Worm (Caenorhabditis elegans) whole organism, young adult: Measurements from ENCODE around the gene K08D12.4.

Experiments
- B0035.1 ChIP-seq: sonication (generic microtip); optimal IDR thresholded peaks from 2 replicates; lab custom pipeline; 2016; ENCODE audit warnings: missing genetic modification characterization, mild to moderate bottlenecking, missing compliant biosample characterization, missing genotype, missing genetic modification reagents
- F22D6.2 ChIP-seq: sonication (generic microtip); optimal IDR thresholded peaks from 2 replicates; lab custom pipeline; 2016; ENCODE audit warnings: mild to moderate bottlenecking, missing genetic modification characterization, missing compliant biosample characterization
- F23B12.7 ChIP-seq: sonication (generic microtip); optimal IDR thresholded peaks from 2 replicates; lab custom pipeline; 2017; ENCODE audit warnings: missing genetic modification characterization, mild to moderate bottlenecking, missing compliant biosample characterization, antibody characterized with exemption, moderate library complexity; ENCODE audit not compliant: insufficient read depth
- F37B4.10 ChIP-seq: fragments of 200-800 bp; sonication (Bioruptor generic); IDR thresholded peaks from 2 replicates; pipeline ENCODE4 v1.3.6; 2022; ENCODE audit warnings: missing genetic modification characterization, missing compliant biosample characterization
- F39B2.1 ChIP-seq: fragments of 200-800 bp; sonication (Bioruptor generic); IDR thresholded peaks from 2 replicates; pipeline ENCODE4 v1.3.6; 2022; ENCODE audit warnings: missing genetic modification reagents, missing genetic modification characterization, missing compliant biosample characterization
- K11D2.4 ChIP-seq: fragments of 200-800 bp; sonication (Bioruptor generic); IDR thresholded peaks from 2 replicates; pipeline ENCODE4 v1.3.6; 2022; ENCODE audit warnings: missing genetic modification reagents, missing genetic modification characterization, missing compliant biosample characterization
- T07F8.4 ChIP-seq: sonication (generic microtip); optimal IDR thresholded peaks from 2 replicates; lab custom pipeline; 2016; ENCODE audit warnings: mild to moderate bottlenecking, missing genetic modification characterization, moderate library complexity, missing compliant biosample characterization
- Y53G8AR.9 ChIP-seq: fragments of 200-800 bp; sonication (Bioruptor generic); conservative IDR thresholded peaks from 2 replicates; pipeline ENCODE4 v1.3.6; 2022; ENCODE audit warnings: missing genetic modification reagents, missing genetic modification characterization, missing compliant biosample characterization
- aptf-2 ChIP-seq: fragments of 200-800 bp; sonication (Bioruptor generic); conservative IDR thresholded peaks from 2 replicates; pipeline ENCODE4 v1.3.6; 2022; ENCODE audit warnings: missing genetic modification reagents, missing genetic modification characterization, missing compliant biosample characterization
- bed-1 ChIP-seq: fragments of 200-800 bp; sonication (Bioruptor generic); IDR thresholded peaks from 2 replicates; pipeline ENCODE4 v1.3.6; 2022; ENCODE audit warnings: missing genetic modification reagents, missing genetic modification characterization, missing compliant biosample characterization
- ccch-3 ChIP-seq: fragments of 200-800 bp; sonication (Bioruptor generic); optimal IDR thresholded peaks from 2 replicates; lab custom pipeline; 2018; ENCODE audit warnings: mild to moderate bottlenecking, missing genetic modification characterization, missing compliant biosample characterization
- cebp-1 ChIP-seq, 2 experiments: fragments of 200-800 bp in 1 of 2; sonication (Bioruptor generic) in 1 of 2; sonication (generic microtip) in 1 of 2; IDR thresholded peaks in 1 of 2; optimal IDR thresholded peaks in 1 of 2; 2 replicates each; pipeline versions ENCODE4 v1.3.6 to Lab custom; 2017 to 2022; ENCODE audit warnings: missing compliant biosample characterization in 2 of 2, missing genetic modification characterization in 2 of 2, mild to moderate bottlenecking in 1 of 2, missing genetic modification reagents in 1 of 2, moderate library complexity in 1 of 2
- cebp-2 ChIP-seq: fragments of 200-800 bp; sonication (Bioruptor generic); IDR thresholded peaks from 2 replicates; pipeline ENCODE4 v1.3.6; 2022; ENCODE audit warnings: missing genetic modification characterization, missing compliant biosample characterization
- ceh-100 ChIP-seq: fragments of 200-800 bp; sonication (Bioruptor generic); IDR thresholded peaks from 2 replicates; pipeline ENCODE4 v1.3.6; 2022; ENCODE audit warnings: missing genetic modification reagents, missing genetic modification characterization, missing compliant biosample characterization
- ceh-58 ChIP-seq: fragments of 200-800 bp; sonication (Bioruptor generic); IDR thresholded peaks from 2 replicates; pipeline ENCODE4 v1.3.6; 2022; ENCODE audit warnings: missing genetic modification characterization, missing compliant biosample characterization
- ceh-91 ChIP-seq: fragments of 200-800 bp; sonication (Bioruptor generic); IDR thresholded peaks from 2 replicates; pipeline ENCODE4 v1.3.6; 2022; ENCODE audit warnings: missing genetic modification reagents, missing genetic modification characterization, missing compliant biosample characterization
- dox-1 ChIP-seq: fragments of 200-800 bp; sonication (Bioruptor generic); IDR thresholded peaks from 2 replicates; pipeline ENCODE4 v1.3.6; 2022; ENCODE audit warnings: missing genetic modification reagents, missing genetic modification characterization, missing compliant biosample characterization
- dpff-1 ChIP-seq: sonication (generic microtip); optimal IDR thresholded peaks from 2 replicates; lab custom pipeline; 2017; ENCODE audit warnings: mild to moderate bottlenecking, missing genetic modification characterization, missing compliant biosample characterization
- egrh-3 ChIP-seq: fragments of 200-800 bp; sonication (Bioruptor generic); IDR thresholded peaks from 2 replicates; pipeline ENCODE4 v1.3.6; 2022; ENCODE audit warnings: missing genetic modification reagents, missing genetic modification characterization, missing compliant biosample characterization
- ets-4 ChIP-seq: fragments of 200-800 bp; sonication (Bioruptor generic); optimal IDR thresholded peaks from 2 replicates; lab custom pipeline; 2018; ENCODE audit warnings: mild to moderate bottlenecking, missing genetic modification characterization, missing compliant biosample characterization
- hmg-1.2 ChIP-seq: fragments of 200-800 bp; sonication (Bioruptor generic); IDR thresholded peaks from 2 replicates; pipeline ENCODE4 v1.3.6; 2022; ENCODE audit warnings: missing genetic modification reagents, missing genetic modification characterization, missing compliant biosample characterization
- lin-26 ChIP-seq: fragments of 200-800 bp; sonication (Bioruptor generic); IDR thresholded peaks from 2 replicates; pipeline ENCODE4 v1.3.6; 2022; ENCODE audit warnings: missing genetic modification reagents, missing genetic modification characterization, missing compliant biosample characterization
- lin-40 ChIP-seq: sonication (generic microtip); optimal IDR thresholded peaks from 2 replicates; lab custom pipeline; 2016; ENCODE audit warnings: missing genetic modification characterization, mild to moderate bottlenecking, missing compliant biosample characterization, missing genotype, missing genetic modification reagents
- mcd-1 ChIP-seq: fragments of 200-800 bp; sonication (Bioruptor generic); IDR thresholded peaks from 2 replicates; pipeline ENCODE4 v1.3.6; 2022; ENCODE audit warnings: missing genetic modification reagents, missing genetic modification characterization, missing compliant biosample characterization
- nfya-1 ChIP-seq: sonication (generic microtip); optimal IDR thresholded peaks from 2 replicates; lab custom pipeline; 2017; ENCODE audit warnings: antibody characterized with exemption, missing compliant biosample characterization, missing genetic modification characterization, borderline replicate concordance; ENCODE audit not compliant: insufficient read depth
- pbrm-1 ChIP-seq: fragments of 200-800 bp; sonication (Bioruptor generic); IDR thresholded peaks from 2 replicates; pipeline ENCODE4 v1.3.6; 2022; ENCODE audit warnings: missing genetic modification reagents, missing genetic modification characterization, missing compliant biosample characterization
- rec-8 ChIP-seq, 2 experiments: sonication (generic microtip); optimal IDR thresholded peaks; 2 replicates each; lab custom pipeline; 2016; ENCODE audit warnings: mild to moderate bottlenecking in 2 of 2, missing genetic modification characterization in 2 of 2, missing genetic modification reagents in 2 of 2, missing genotype in 2 of 2, missing biosample characterization in 1 of 2, missing compliant biosample characterization in 1 of 2, moderate library complexity in 1 of 2
- snpc-4 ChIP-seq, 5 experiments: fragments of 150-350 bp in 1 of 5; sonication (generic microtip) in 4 of 5; optimal IDR thresholded peaks; 2 replicates each; lab custom pipeline; 2014 to 2018; ENCODE audit warnings: missing genetic modification characterization in 5 of 5, missing biosample characterization in 3 of 5, antibody characterized with exemption in 2 of 5, mild to moderate bottlenecking in 2 of 5, missing compliant biosample characterization in 2 of 5, missing genotype in 2 of 5, moderate library complexity in 2 of 5, missing genetic modification reagents in 1 of 5
- unc-62 ChIP-seq: fragments of 150-350 bp; optimal IDR thresholded peaks from 2 replicates; lab custom pipeline; 2014; ENCODE audit warnings: missing biosample characterization, missing genetic modification reagents, missing genetic modification characterization
- xnd-1 ChIP-seq: sonication (generic microtip); optimal IDR thresholded peaks from 2 replicates; lab custom pipeline; 2016; ENCODE audit warnings: missing genotype, missing genetic modification reagents, missing genetic modification characterization, missing compliant biosample characterization
- zfh-2 ChIP-seq: fragments of 200-800 bp; sonication (Bioruptor generic); conservative IDR thresholded peaks from 2 replicates; pipeline ENCODE4 v1.3.6; 2022; ENCODE audit warnings: missing genetic modification reagents, missing genetic modification characterization, missing compliant biosample characterization
- zim-3 ChIP-seq: sonication (generic microtip); optimal IDR thresholded peaks from 2 replicates; lab custom pipeline; 2017; ENCODE audit warnings: mild to moderate bottlenecking, missing genetic modification characterization, moderate library complexity, missing compliant biosample characterization
- ztf-25 ChIP-seq: fragments of 200-800 bp; sonication (Bioruptor generic); IDR thresholded peaks from 2 replicates; pipeline ENCODE4 v1.3.6; 2022; ENCODE audit warnings: missing genetic modification reagents, missing genetic modification characterization, missing compliant biosample characterization
- ztf-26 ChIP-seq: sonication (generic microtip); optimal IDR thresholded peaks from 2 replicates; lab custom pipeline; 2017; ENCODE audit warnings: missing genetic modification characterization, missing compliant biosample characterization

Gene K08D12.4

DNA sequence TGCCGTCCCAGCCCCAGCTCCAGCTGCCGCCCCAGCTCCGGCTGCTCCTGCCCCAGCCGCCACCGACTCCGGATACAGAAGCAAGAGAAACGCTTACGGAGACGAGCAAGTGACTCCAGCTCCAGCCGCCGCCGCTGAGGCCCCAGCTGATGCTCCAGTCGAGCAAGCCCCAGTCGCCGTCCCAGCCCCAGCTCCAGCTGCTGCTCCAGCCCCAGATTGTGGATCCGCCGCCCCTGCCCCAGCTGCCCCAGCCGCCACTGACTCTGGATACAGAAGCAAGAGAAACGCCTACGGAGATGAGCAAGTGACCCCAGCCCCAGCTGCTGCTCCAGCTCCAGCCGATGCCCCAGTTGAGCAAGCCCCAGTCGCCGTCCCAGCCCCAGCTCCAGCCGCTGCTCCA lies 15.4 kb downstream of the K08D12.4 start:
- TF ChIP-seq ceh-91 (0 out of 2 replicates have a peak, but pooled peaks have one; percentile 10), ceh-58 (GFP tag; lab: Robert Waterston, UW) (0 out of 2 replicates have a peak, but pooled peaks have one; percentile 23), zfh-2 (GFP tag; lab: Robert Waterston, UW) (peak; percentile 70), Y53G8AR.9 (GFP tag; lab: Robert Waterston, UW) (0 out of 2 replicates have a peak, but pooled peaks have one; percentile 19), egrh-3 (GFP tag; lab: Robert Waterston, UW) (peak; percentile 98), mcd-1 (GFP tag; lab: Robert Waterston, UW) (peak; percentile 55), bed-1 (GFP tag; lab: Robert Waterston, UW) (0 out of 2 replicates have a peak, but pooled peaks have one; percentile 23), dox-1 (GFP tag; lab: Robert Waterston, UW) (0 out of 2 replicates have a peak, but pooled peaks have one; percentile 22), K11D2.4 (GFP tag; lab: Robert Waterston, UW) (0 out of 2 replicates have a peak, but pooled peaks have one; percentile 19), lin-26 (GFP tag; lab: Robert Waterston, UW) (peak; percentile 84)
- TF ChIP-seq, all 124 proteins: peak for 10; not testable (repeated sequence) for 114

DNA sequence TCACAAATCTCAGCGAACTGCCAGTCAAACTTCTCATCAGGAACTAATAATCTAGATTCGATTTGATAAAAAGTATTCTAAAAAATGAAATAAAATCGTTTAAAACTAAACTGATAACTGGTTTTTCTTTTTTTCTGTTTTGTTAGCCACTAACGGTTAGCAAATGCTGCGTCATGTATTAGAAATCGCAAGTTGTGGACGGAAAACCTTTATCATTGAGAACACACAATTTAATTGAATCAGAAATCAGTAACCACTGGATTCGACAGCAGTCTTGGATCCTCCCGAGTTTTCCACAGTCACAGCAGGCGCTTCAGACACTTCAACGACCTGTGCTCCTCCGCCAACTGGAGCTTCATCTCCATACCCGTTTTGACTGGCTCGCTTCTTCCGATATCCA lies 15.9 kb downstream of the K08D12.4 start:
- peak; percentile 31 for TF ChIP-seq ztf-26 (tag; lab: Kevin White, UChicago)
- TF ChIP-seq ets-4 (GFP tag; lab: Kevin White, UChicago): no peak
- TF ChIP-seq ztf-25 (GFP tag; lab: Robert Waterston, UW): no peak
- peak; percentile 10 for TF ChIP-seq lin-26 (GFP tag; lab: Robert Waterston, UW)
- no peak for TF ChIP-seq F22D6.2 (tag; lab: Kevin White, UChicago)
- TF ChIP-seq egrh-3 (GFP tag; lab: Robert Waterston, UW): no peak
- no peak for TF ChIP-seq F37B4.10 (GFP tag; lab: Robert Waterston, UW)
- TF ChIP-seq nfya-1 (tag; lab: Kevin White, UChicago): no peak
- no peak for TF ChIP-seq F23B12.7
- TF ChIP-seq hmg-1.2 (GFP tag; lab: Robert Waterston, UW): no peak
- no peak for TF ChIP-seq zim-3
- TF ChIP-seq K11D2.4 (GFP tag; lab: Robert Waterston, UW): peak; percentile 25; the same call in 1 of the 2 replicates
- TF ChIP-seq xnd-1: no peak
- no peak for TF ChIP-seq snpc-4 (GFP tag; optimal IDR thresholded peaks at IDR 0.05; lab: Kevin White, UChicago)
- no peak for TF ChIP-seq snpc-4 (tag; optimal IDR thresholded peaks at IDR 0.05; lab: Kevin White, UChicago)
- no peak for TF ChIP-seq aptf-2 (GFP tag; lab: Robert Waterston, UW)
- TF ChIP-seq cebp-2: no peak
- TF ChIP-seq lin-40: peak; percentile 18
- no peak for TF ChIP-seq ccch-3 (GFP tag; lab: Kevin White, UChicago)
- TF ChIP-seq unc-62 (GFP tag; lab: Kevin White, UChicago): no peak
- no peak for TF ChIP-seq B0035.1 (tag; lab: Kevin White, UChicago)
- no peak for TF ChIP-seq T07F8.4
- TF ChIP-seq cebp-1 (GFP tag; IDR thresholded peaks at IDR 0.05; lab: Robert Waterston, UW): no peak
- no peak for TF ChIP-seq cebp-1 (tag; optimal IDR thresholded peaks at IDR 0.05; lab: Kevin White, UChicago)
- TF ChIP-seq bed-1 (GFP tag; lab: Robert Waterston, UW): no peak

DNA sequence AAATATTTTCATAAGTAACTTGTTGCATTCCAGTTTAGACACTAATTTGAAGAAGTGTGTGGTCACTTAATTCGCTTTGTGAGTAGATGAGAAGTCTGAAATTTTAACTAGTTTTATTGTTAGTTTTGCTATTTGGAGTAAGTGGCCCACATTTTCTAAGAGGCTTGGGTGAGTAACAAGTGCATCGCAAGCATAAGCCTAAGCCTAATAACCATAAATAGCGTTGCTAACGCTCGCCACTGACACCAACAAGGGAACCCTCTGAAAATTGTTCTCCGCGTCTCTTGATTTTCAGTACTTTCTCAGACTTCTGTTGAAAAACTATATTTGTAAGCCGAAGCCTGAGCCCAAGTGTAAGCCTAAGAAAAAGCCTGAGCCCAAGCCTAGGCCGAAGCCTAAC lies 17.2 kb downstream of the K08D12.4 start, which contains the start of gene epic-3:
TSS of gene epic-3 (minus strand) at position 101 of the 400 bp plus-strand sequence.
- TF ChIP-seq F39B2.1 (GFP tag; lab: Robert Waterston, UW): no peak
- TF ChIP-seq pbrm-1 (GFP tag; lab: Robert Waterston, UW): no peak
- no peak for TF ChIP-seq rec-8 (tag; optimal IDR thresholded peaks at IDR 0.05; lab: Kevin White, UChicago)
- TF ChIP-seq dpff-1: no peak
- no peak for TF ChIP-seq lin-40
- TF ChIP-seq ceh-100 (GFP tag; lab: Robert Waterston, UW): no peak
